Worm (Caenorhabditis elegans): ENCODE measurements around the gene AH6.17.

AH6.17 gene

ce11 chrII:9523539-9524224 lies 712 bp downstream of the AH6.17 start, which contains the start of gene mex-6:
Gene mex-6 (plus strand): TSS chrII:9524174.
- no peak for TF ChIP-seq ceh-36 (tag; optimal IDR thresholded peaks at IDR 0.05)
- TF ChIP-seq hmbx-1 (tag; optimal IDR thresholded peaks at IDR 0.05): no peak
- no peak for TF ChIP-seq sea-1 (GFP tag; conservative IDR thresholded peaks at IDR 0.05)
- no peak for TF ChIP-seq ceh-13 (GFP tag; optimal IDR thresholded peaks at IDR 0.05)
- no peak for TF ChIP-seq tra-4 (tag; optimal IDR thresholded peaks at IDR 0.05)
- no peak for TF ChIP-seq B0310.2 (tag; optimal IDR thresholded peaks at IDR 0.05)
- no peak for TF ChIP-seq pes-1 (GFP tag; IDR thresholded peaks at IDR 0.05)
- no peak for TF ChIP-seq tbx-11 (GFP tag; IDR thresholded peaks at IDR 0.05)
- TF ChIP-seq aly-1 (tag; optimal IDR thresholded peaks at IDR 0.05): no peak
- no peak for TF ChIP-seq scrt-1 (GFP tag; IDR thresholded peaks at IDR 0.05)
- TF ChIP-seq ama-1 (optimal IDR thresholded peaks at IDR 0.05): no peak
- no peak for TF ChIP-seq tbx-37 (GFP tag; conservative IDR thresholded peaks at IDR 0.05)
- TF ChIP-seq hnd-1 (tag; optimal IDR thresholded peaks at IDR 0.05): no peak
- no peak for TF ChIP-seq hmg-4 (GFP tag; optimal IDR thresholded peaks at IDR 0.05)
- TF ChIP-seq ets-7 (tag; optimal IDR thresholded peaks at IDR 0.05): no peak
- TF ChIP-seq flt-1 (GFP tag; IDR thresholded peaks at IDR 0.05): no peak
- no peak for TF ChIP-seq F13C5.2 (tag; optimal IDR thresholded peaks at IDR 0.05)

ce11 chrII:9528480-9528879 lies 5.5 kb downstream of the AH6.17 start, which contains the start of gene sra-2:
Gene sra-2 (plus strand): TSS chrII:9528780.
- no peak for TF ChIP-seq scrt-1 (GFP tag; IDR thresholded peaks at IDR 0.05)
- no peak for TF ChIP-seq ama-1 (optimal IDR thresholded peaks at IDR 0.05)
- TF ChIP-seq ets-7 (tag; optimal IDR thresholded peaks at IDR 0.05): no peak
- TF ChIP-seq hmbx-1 (tag; optimal IDR thresholded peaks at IDR 0.05): no peak
- TF ChIP-seq pes-1 (GFP tag; IDR thresholded peaks at IDR 0.05): no peak
- no peak for TF ChIP-seq flt-1 (GFP tag; IDR thresholded peaks at IDR 0.05)

ce11 chrII:9532011-9532410 lies 9.0 kb downstream of the AH6.17 start, which contains the start of gene sra-9:
Gene sra-9 (plus strand): TSS chrII:9532311.
- TF ChIP-seq F13C5.2 (tag; optimal IDR thresholded peaks at IDR 0.05): no peak
- no peak for TF ChIP-seq aly-1 (tag; optimal IDR thresholded peaks at IDR 0.05)
- TF ChIP-seq scrt-1 (GFP tag; IDR thresholded peaks at IDR 0.05): no peak
- TF ChIP-seq flt-1 (GFP tag; IDR thresholded peaks at IDR 0.05): no peak

ce11 chrII:9537429-9537828 lies 14.5 kb downstream of the AH6.17 start, which contains the start of gene sra-8:
Gene sra-8 (plus strand): TSS chrII:9537729.
- TF ChIP-seq ets-7 (tag; optimal IDR thresholded peaks at IDR 0.05): no peak
- TF ChIP-seq ceh-36 (tag; optimal IDR thresholded peaks at IDR 0.05): no peak
- no peak for TF ChIP-seq aly-1 (tag; optimal IDR thresholded peaks at IDR 0.05)
- no peak for TF ChIP-seq hnd-1 (tag; optimal IDR thresholded peaks at IDR 0.05)
- no peak for TF ChIP-seq ama-1 (optimal IDR thresholded peaks at IDR 0.05)
- no peak for TF ChIP-seq tra-4 (tag; optimal IDR thresholded peaks at IDR 0.05)
- TF ChIP-seq B0310.2 (tag; optimal IDR thresholded peaks at IDR 0.05): no peak
- no peak for TF ChIP-seq flt-1 (GFP tag; IDR thresholded peaks at IDR 0.05)
- no peak for TF ChIP-seq hmbx-1 (tag; optimal IDR thresholded peaks at IDR 0.05)
- TF ChIP-seq ceh-13 (GFP tag; optimal IDR thresholded peaks at IDR 0.05): no peak
- no peak for TF ChIP-seq pes-1 (GFP tag; IDR thresholded peaks at IDR 0.05)
- TF ChIP-seq sea-1 (GFP tag; conservative IDR thresholded peaks at IDR 0.05): no peak

- TF ChIP-seq sea-1 (GFP tag; conservative IDR thresholded peaks at IDR 0.05) (no peak), hmbx-1 (tag; optimal IDR thresholded peaks at IDR 0.05) (no peak), hmg-4 (GFP tag; optimal IDR thresholded peaks at IDR 0.05) (no peak), F13C5.2 (tag; optimal IDR thresholded peaks at IDR 0.05) (no peak), tra-4 (tag; optimal IDR thresholded peaks at IDR 0.05) (no peak), B0310.2 (tag; optimal IDR thresholded peaks at IDR 0.05) (no peak), ets-7 (tag; optimal IDR thresholded peaks at IDR 0.05) (no peak), scrt-1 (GFP tag; IDR thresholded peaks at IDR 0.05) (no peak), hnd-1 (tag; optimal IDR thresholded peaks at IDR 0.05) (no peak), ceh-13 (GFP tag; optimal IDR thresholded peaks at IDR 0.05) (no peak), pes-1 (GFP tag; IDR thresholded peaks at IDR 0.05) (no peak), aly-1 (tag; optimal IDR thresholded peaks at IDR 0.05) (no peak), tbx-11 (GFP tag; IDR thresholded peaks at IDR 0.05) (no peak), ama-1 (optimal IDR thresholded peaks at IDR 0.05) (no peak), tbx-37 (GFP tag; conservative IDR thresholded peaks at IDR 0.05) (no peak)
Observed at ce11 chrII:9540723-9541122, 17.8 kb downstream of the AH6.17 start, which contains the start of gene sra-3. Gene sra-3 (minus strand): TSS chrII:9540823.

ce11 chrII:9542785-9543184 lies 19.8 kb downstream of the AH6.17 start, which contains the start of gene sra-4:
Gene sra-4 (minus strand): TSS chrII:9542885.
- no peak for TF ChIP-seq B0310.2 (tag; optimal IDR thresholded peaks at IDR 0.05)
- no peak for TF ChIP-seq F13C5.2 (tag; optimal IDR thresholded peaks at IDR 0.05)
- no peak for TF ChIP-seq flt-1 (GFP tag; IDR thresholded peaks at IDR 0.05)
- TF ChIP-seq sea-1 (GFP tag; conservative IDR thresholded peaks at IDR 0.05): no peak
- TF ChIP-seq scrt-1 (GFP tag; IDR thresholded peaks at IDR 0.05): no peak
- no peak for TF ChIP-seq ceh-13 (GFP tag; optimal IDR thresholded peaks at IDR 0.05)
- TF ChIP-seq hnd-1 (tag; optimal IDR thresholded peaks at IDR 0.05): no peak
- TF ChIP-seq tbx-11 (GFP tag; IDR thresholded peaks at IDR 0.05): no peak
- no peak for TF ChIP-seq tra-4 (tag; optimal IDR thresholded peaks at IDR 0.05)
- TF ChIP-seq hmg-4 (GFP tag; optimal IDR thresholded peaks at IDR 0.05): no peak
- no peak for TF ChIP-seq pes-1 (GFP tag; IDR thresholded peaks at IDR 0.05)
- no peak for TF ChIP-seq aly-1 (tag; optimal IDR thresholded peaks at IDR 0.05)
- no peak for TF ChIP-seq ama-1 (optimal IDR thresholded peaks at IDR 0.05)

- TF ChIP-seq F13C5.2 (tag; optimal IDR thresholded peaks at IDR 0.05) (no peak), sea-1 (GFP tag; conservative IDR thresholded peaks at IDR 0.05) (no peak), tbx-11 (GFP tag; IDR thresholded peaks at IDR 0.05) (no peak), hmg-4 (GFP tag; optimal IDR thresholded peaks at IDR 0.05) (no peak), tbx-37 (GFP tag; conservative IDR thresholded peaks at IDR 0.05) (no peak), hmbx-1 (tag; optimal IDR thresholded peaks at IDR 0.05) (no peak), ceh-13 (GFP tag; optimal IDR thresholded peaks at IDR 0.05) (no peak)
Observed at ce11 chrII:9544386-9544785, 21.4 kb downstream of the AH6.17 start, which contains the start of gene sra-7. Gene sra-7 (plus strand): TSS chrII:9544686.

All from whole organism, early embryonic.